Fruit fly (Drosophila melanogaster): ENCODE data around the gene CG42578.

DNA sequence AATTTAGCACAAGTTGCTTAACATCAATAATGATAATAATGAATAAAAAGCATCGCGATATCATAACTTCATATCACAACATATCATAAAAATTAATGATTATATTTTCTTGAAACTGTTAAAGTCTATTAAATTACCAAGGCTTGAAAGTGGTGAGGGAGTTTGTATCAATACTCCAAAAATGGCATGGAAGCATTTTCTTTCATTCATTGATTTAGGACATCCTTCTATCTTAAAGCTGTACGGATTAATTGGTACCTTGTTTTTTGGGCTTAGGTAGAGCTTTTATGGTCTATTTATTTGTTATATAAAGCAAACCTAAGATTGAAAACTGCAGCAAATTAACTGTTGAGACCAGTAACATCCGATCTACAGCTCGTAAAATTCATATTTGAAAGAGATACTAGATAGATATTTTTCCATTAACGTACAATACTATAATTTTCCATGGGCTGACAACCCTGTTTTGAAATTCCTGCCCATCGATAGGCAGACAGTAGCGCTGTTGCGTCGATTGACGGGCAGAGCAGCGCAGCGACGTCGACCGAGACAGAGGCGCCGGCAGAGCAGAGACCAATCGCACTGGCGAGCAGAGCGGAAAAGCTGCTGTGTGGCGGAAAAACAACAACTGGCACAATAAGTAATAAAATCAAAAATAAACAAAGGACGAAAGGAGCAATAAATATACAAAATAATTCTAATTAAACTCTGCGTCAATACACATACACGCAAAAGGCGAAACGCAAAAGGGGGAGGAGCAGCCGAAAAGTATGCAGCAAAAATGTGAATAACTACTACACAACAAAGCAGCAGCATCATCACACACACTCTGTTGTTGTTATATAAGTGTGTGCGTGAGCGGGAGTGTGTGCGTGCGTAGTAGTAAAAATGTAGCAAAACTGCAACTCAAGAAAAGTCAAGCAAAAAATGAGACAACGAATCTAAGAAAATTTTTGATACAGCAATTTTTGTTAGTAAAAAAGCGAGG lies 12.5 kb upstream of the CG42578 start, which contains the start of gene CG1695:
- TF ChIP-seq ttk (optimal IDR thresholded peaks at IDR 0.05) (no peak), h (optimal IDR thresholded peaks at IDR 0.05) (no peak), insv (optimal IDR thresholded peaks at IDR 0.05) (no peak)

Measured in Kc167 (cell line).